Fruit fly (Drosophila melanogaster) whole organism, embryonic: ENCODE results near the gene aos.

Source experiments
- Aef1 ChIP-seq: fragments of 200-800 bp; sonication (Bioruptor generic); IDR thresholded peaks from 3 replicates; pipeline ENCODE4 v1.3.6; 2022; ENCODE audit warnings: missing biosample characterization, missing genetic modification characterization
- Bgb ChIP-seq: fragments of 200-800 bp; sonication (Bioruptor generic); IDR thresholded peaks from 2 replicates; pipeline ENCODE4 v1.3.6; 2022; ENCODE audit warnings: missing biosample characterization, missing genetic modification characterization; ENCODE audit not compliant: partially characterized antibody
- C15 ChIP-seq: fragments of 200-800 bp; sonication (Bioruptor generic); IDR thresholded peaks from 3 replicates; pipeline ENCODE4 v1.3.6; 2022; ENCODE audit warnings: missing biosample characterization, missing genetic modification characterization
- CG10147 ChIP-seq: fragments of 200-800 bp; sonication (Bioruptor generic); optimal IDR thresholded peaks from 2 replicates; lab custom pipeline; 2019; ENCODE audit warnings: missing biosample characterization, mild to moderate bottlenecking, missing genetic modification characterization, moderate library complexity
- CG10267 ChIP-seq: fragments of 200-800 bp; sonication (Bioruptor generic); optimal IDR thresholded peaks from 2 replicates; lab custom pipeline; 2018; ENCODE audit warnings: missing biosample characterization, mild to moderate bottlenecking, missing genetic modification characterization, moderate library complexity
- CG10462 ChIP-seq: fragments of 200-800 bp; sonication (Bioruptor generic); optimal IDR thresholded peaks from 2 replicates; lab custom pipeline; 2016; ENCODE audit warnings: missing biosample characterization, missing genetic modification characterization
- CG12104 ChIP-seq: fragments of 200-800 bp; sonication (Bioruptor generic); optimal IDR thresholded peaks from 3 replicates; lab custom pipeline; 2016; ENCODE audit warnings: missing biosample characterization, missing genetic modification characterization
- CG13296 ChIP-seq: fragments of 200-800 bp; sonication (Bioruptor generic); optimal IDR thresholded peaks from 3 replicates; lab custom pipeline; 2018; ENCODE audit warnings: missing biosample characterization, mild to moderate bottlenecking, missing genetic modification characterization
- CG14441 ChIP-seq: fragments of 200-800 bp; sonication (Bioruptor generic); IDR thresholded peaks from 2 replicates; pipeline ENCODE4 v1.3.6; 2022; ENCODE audit warnings: missing biosample characterization, missing genetic modification characterization
- CG15479 ChIP-seq: fragments of 200-800 bp; sonication (Bioruptor generic); optimal IDR thresholded peaks from 3 replicates; lab custom pipeline; 2019; ENCODE audit warnings: missing biosample characterization, mild to moderate bottlenecking, missing genetic modification characterization, moderate library complexity
- CG2129 ChIP-seq: fragments of 200-800 bp; sonication (Bioruptor generic); IDR thresholded peaks from 2 replicates; pipeline ENCODE4 v1.3.6; 2022; ENCODE audit warnings: missing biosample characterization, missing genetic modification characterization; ENCODE audit not compliant: partially characterized antibody
- CG31441 ChIP-seq: fragments of 200-800 bp; sonication (Bioruptor generic); IDR thresholded peaks from 2 replicates; pipeline ENCODE4 v1.3.6; 2022; ENCODE audit warnings: missing biosample characterization, missing genetic modification characterization
- CG4360 ChIP-seq: fragments of 200-800 bp; sonication (Bioruptor generic); IDR thresholded peaks from 2 replicates; pipeline ENCODE4 v1.3.6; 2022; ENCODE audit warnings: missing biosample characterization, missing genetic modification characterization
- CG4854 ChIP-seq: fragments of 200-800 bp; sonication (Bioruptor generic); optimal IDR thresholded peaks from 2 replicates; lab custom pipeline; 2016; ENCODE audit warnings: missing biosample characterization, missing genetic modification characterization, inconsistent platforms
- CG6689 ChIP-seq: fragments of 200-800 bp; sonication (Bioruptor generic); IDR thresholded peaks from 2 replicates; pipeline ENCODE4 v1.3.6; 2022; ENCODE audit warnings: missing biosample characterization, missing genetic modification characterization
- CG6854 ChIP-seq: fragments of 200-800 bp; sonication (Bioruptor generic); optimal IDR thresholded peaks from 3 replicates; lab custom pipeline; 2017; ENCODE audit warnings: missing biosample characterization, mild to moderate bottlenecking, missing genetic modification characterization
- CG9817 ChIP-seq: fragments of 200-800 bp; sonication (Bioruptor generic); optimal IDR thresholded peaks from 2 replicates; lab custom pipeline; 2018; ENCODE audit warnings: missing biosample characterization, mild to moderate bottlenecking, missing genetic modification characterization, moderate library complexity
- CG9876 ChIP-seq: fragments of 200-800 bp; sonication (Bioruptor generic); optimal IDR thresholded peaks from 2 replicates; lab custom pipeline; 2016; ENCODE audit warnings: missing biosample characterization, missing genetic modification characterization
- Dbx ChIP-seq: fragments of 200-800 bp; sonication (Bioruptor generic); IDR thresholded peaks from 3 replicates; pipeline ENCODE4 v1.3.6; 2022; ENCODE audit warnings: missing biosample characterization, missing genetic modification characterization
- Dll ChIP-seq: fragments of 200-800 bp; sonication (Bioruptor generic); IDR thresholded peaks from 4 replicates; pipeline ENCODE4 v1.3.6; 2022; ENCODE audit warnings: missing biosample characterization, missing genetic modification characterization; ENCODE audit not compliant: partially characterized antibody
- Dref ChIP-seq: fragments of 200-800 bp; sonication (Bioruptor generic); IDR thresholded peaks from 2 replicates; pipeline ENCODE4 v1.3.6; 2022; ENCODE audit warnings: missing biosample characterization, missing genetic modification characterization
- E2f1 ChIP-seq: fragments of 200-800 bp; sonication (Bioruptor generic); IDR thresholded peaks from 2 replicates; pipeline ENCODE4 v1.3.6; 2022; ENCODE audit warnings: missing biosample characterization, missing genetic modification characterization
- Eip74EF ChIP-seq, 2 experiments: fragments of 200-800 bp in 1 of 2; fragments of >200 bp in 1 of 2; sonication (Bioruptor generic) in 1 of 2; optimal IDR thresholded peaks; 2 replicates each; lab custom pipeline; 2017 to 2019; ENCODE audit warnings: missing biosample characterization in 2 of 2, missing genetic modification characterization in 2 of 2, mild to moderate bottlenecking in 1 of 2, moderate library complexity in 1 of 2
- H15 ChIP-seq: fragments of 200-800 bp; sonication (Bioruptor generic); IDR thresholded peaks from 3 replicates; pipeline ENCODE4 v1.3.6; 2022; ENCODE audit warnings: missing biosample characterization, missing genetic modification characterization
- Hmr ChIP-seq: fragments of 200-800 bp; sonication (Bioruptor generic); optimal IDR thresholded peaks from 3 replicates; lab custom pipeline; 2017; ENCODE audit warnings: mild to moderate bottlenecking, missing biosample characterization, missing genetic modification reagents, missing genetic modification characterization
- Hmx ChIP-seq: fragments of 200-800 bp; sonication (Bioruptor generic); optimal IDR thresholded peaks from 2 replicates; lab custom pipeline; 2016; ENCODE audit warnings: missing biosample characterization, missing genetic modification characterization
- Ravus ChIP-seq: fragments of 200-800 bp; sonication (Bioruptor generic); IDR thresholded peaks from 2 replicates; pipeline ENCODE4 v1.3.6; 2022; ENCODE audit warnings: missing biosample characterization, missing genetic modification characterization
- YL-1 ChIP-seq: fragments of 200-800 bp; sonication (Bioruptor generic); optimal IDR thresholded peaks from 3 replicates; lab custom pipeline; 2017; ENCODE audit warnings: missing biosample characterization, mild to moderate bottlenecking, missing genetic modification characterization
- ase ChIP-seq: fragments of 200-800 bp; sonication (Bioruptor generic); IDR thresholded peaks from 3 replicates; pipeline ENCODE4 v1.3.6; 2022; ENCODE audit warnings: missing biosample characterization, missing genetic modification characterization
- ash1 ChIP-seq: fragments of 200-800 bp; sonication (Bioruptor generic); optimal IDR thresholded peaks from 2 replicates; lab custom pipeline; 2018; ENCODE audit warnings: missing biosample characterization, mild to moderate bottlenecking, missing genetic modification characterization
- caup ChIP-seq: fragments of 200-800 bp; sonication (Bioruptor generic); optimal IDR thresholded peaks from 3 replicates; lab custom pipeline; 2017; ENCODE audit warnings: missing biosample characterization, mild to moderate bottlenecking, missing genetic modification characterization, moderate library complexity; ENCODE audit not compliant: severe bottlenecking
- dan ChIP-seq: fragments of 200-800 bp; sonication (Bioruptor generic); IDR thresholded peaks from 2 replicates; pipeline ENCODE4 v1.3.6; 2022; ENCODE audit warnings: missing biosample characterization, missing genetic modification characterization
- dm ChIP-seq: fragments of 200-800 bp; sonication (Bioruptor generic); optimal IDR thresholded peaks from 3 replicates; lab custom pipeline; 2016; ENCODE audit warnings: missing biosample characterization, missing genetic modification characterization
- dmrt99B ChIP-seq: fragments of 200-800 bp; sonication (Bioruptor generic); optimal IDR thresholded peaks from 2 replicates; lab custom pipeline; 2018; ENCODE audit warnings: missing biosample characterization, mild to moderate bottlenecking, missing genetic modification characterization, moderate library complexity
- gce ChIP-seq: fragments of 200-800 bp; sonication (Bioruptor generic); IDR thresholded peaks from 3 replicates; pipeline ENCODE4 v1.3.6; 2022; ENCODE audit warnings: missing biosample characterization, missing genetic modification characterization
- gcm2 ChIP-seq: fragments of 200-800 bp; sonication (Bioruptor generic); optimal IDR thresholded peaks from 2 replicates; lab custom pipeline; 2016; ENCODE audit warnings: missing biosample characterization, missing genetic modification characterization
- insv ChIP-seq, 2 experiments: fragments of 200-800 bp; sonication (Bioruptor generic); optimal IDR thresholded peaks; 3 replicates each; lab custom pipeline; 2016 to 2018; ENCODE audit warnings: missing biosample characterization in 2 of 2, missing genetic modification characterization in 2 of 2
- inv ChIP-seq: fragments of 200-800 bp; sonication (Bioruptor generic); IDR thresholded peaks from 2 replicates; pipeline ENCODE4 v1.3.6; 2022; ENCODE audit warnings: missing biosample characterization, missing genetic modification characterization; ENCODE audit not compliant: partially characterized antibody
- mirr ChIP-seq: fragments of 200-800 bp; sonication (Bioruptor generic); optimal IDR thresholded peaks from 3 replicates; lab custom pipeline; 2018; ENCODE audit warnings: missing biosample characterization, mild to moderate bottlenecking, missing genetic modification characterization
- phol ChIP-seq: fragments of 200-800 bp; sonication (Bioruptor generic); optimal IDR thresholded peaks from 3 replicates; lab custom pipeline; 2018; ENCODE audit warnings: missing biosample characterization, mild to moderate bottlenecking, missing genetic modification characterization, moderate library complexity
- pzg ChIP-seq: fragments of 200-800 bp; sonication (Bioruptor generic); optimal IDR thresholded peaks from 3 replicates; lab custom pipeline; 2018; ENCODE audit warnings: missing biosample characterization, mild to moderate bottlenecking, missing genetic modification characterization, moderate library complexity
- sim ChIP-seq: fragments of 200-800 bp; sonication (Bioruptor generic); IDR thresholded peaks from 2 replicates; pipeline ENCODE4 v1.3.6; 2022; ENCODE audit warnings: missing biosample characterization, missing genetic modification characterization
- ssp ChIP-seq: fragments of 200-800 bp; sonication (Bioruptor generic); IDR thresholded peaks from 2 replicates; pipeline ENCODE4 v1.3.6; 2022; ENCODE audit warnings: missing biosample characterization, missing genetic modification characterization
- tll ChIP-seq, 2 experiments: fragments of 200-800 bp in 1 of 2; fragments of >200 bp in 1 of 2; sonication (Bioruptor generic) in 1 of 2; optimal IDR thresholded peaks; 2 replicates each; lab custom pipeline; 2017 to 2019; ENCODE audit warnings: missing biosample characterization in 2 of 2, missing genetic modification characterization in 2 of 2, mild to moderate bottlenecking in 1 of 2, moderate library complexity in 1 of 2
- unc-4 ChIP-seq: fragments of 200-800 bp; sonication (Bioruptor generic); IDR thresholded peaks from 2 replicates; pipeline ENCODE4 v1.3.6; 2022; ENCODE audit warnings: missing biosample characterization, missing genetic modification characterization; ENCODE audit not compliant: partially characterized antibody
- vfl ChIP-seq: fragments of 200-800 bp; sonication (Bioruptor generic); optimal IDR thresholded peaks from 2 replicates; lab custom pipeline; 2016; ENCODE audit warnings: missing biosample characterization, missing genetic modification characterization
- zen ChIP-seq: fragments of 200-800 bp; sonication (Bioruptor generic); optimal IDR thresholded peaks from 3 replicates; lab custom pipeline; 2018; ENCODE audit warnings: missing biosample characterization, mild to moderate bottlenecking, missing genetic modification characterization, moderate library complexity

Gene aos

dm6 chr3L:16486502-16486901 is 3.1 kb upstream of the aos start (continued):
- peak in 1 of 2 experiments; percentile 74 for TF ChIP-seq Eip74EF (GFP tag; optimal IDR thresholded peaks at IDR 0.05; lab: Kevin White, UChicago)
- TF ChIP-seq H15: peak; percentile 65; the same call in 2 of the 3 replicates
- peak; percentile 73 for TF ChIP-seq CG14441
- peak; percentile 61 for TF ChIP-seq CG6689
- 0 out of 2 replicates have a peak, but pooled peaks have one; percentile 24 for TF ChIP-seq sim
- no peak for TF ChIP-seq dm (GFP tag; lab: Kevin White, UChicago)
- TF ChIP-seq C15 (GFP tag; lab: Robert Waterston, UW): no peak
- TF ChIP-seq E2f1 (GFP tag; lab: Robert Waterston, UW): peak; percentile 58
- no peak for TF ChIP-seq YL-1
- peak; percentile 44 for TF ChIP-seq dmrt99B (tag; lab: Kevin White, UChicago)
- no peak for TF ChIP-seq CG4854 (GFP tag; lab: Kevin White, UChicago)
- TF ChIP-seq CG10462 (GFP tag; lab: Kevin White, UChicago): no peak
- TF ChIP-seq CG2129 (GFP tag; lab: Robert Waterston, UW): no peak
- TF ChIP-seq ase (GFP tag; lab: Robert Waterston, UW): peak; percentile 80
- TF ChIP-seq CG9876 (GFP tag; lab: Kevin White, UChicago): no peak
- peak; percentile 77 for TF ChIP-seq gce (GFP tag; lab: Robert Waterston, UW)
- TF ChIP-seq CG10267: no peak
- TF ChIP-seq CG31441 (GFP tag; lab: Robert Waterston, UW): peak; percentile 51

- TF ChIP-seq gcm2 (GFP tag; lab: Kevin White, UChicago) (no peak), CG13296 (no peak), Dbx (no peak), phol (tag; lab: Kevin White, UChicago) (no peak), pzg (GFP tag; lab: Kevin White, UChicago) (no peak), insv (GFP tag; optimal IDR thresholded peaks at IDR 0.05; lab: Kevin White, UChicago) (peak; percentile 6 to 93), Hmx (GFP tag; lab: Kevin White, UChicago) (no peak), dan (no peak), inv (GFP tag; lab: Robert Waterston, UW) (no peak), ash1 (GFP tag; lab: Kevin White, UChicago) (no peak), Aef1 (GFP tag; lab: Robert Waterston, UW) (no peak), Hmr (GFP tag; lab: Kevin White, UChicago) (no peak), CG6854 (GFP tag; lab: Kevin White, UChicago) (no peak), CG15479 (GFP tag; lab: Kevin White, UChicago) (peak; percentile 8), ssp (GFP tag; lab: Robert Waterston, UW) (no peak), unc-4 (no peak), caup (GFP tag; lab: Kevin White, UChicago) (no peak), CG4360 (GFP tag; lab: Robert Waterston, UW) (peak; percentile 81), tll (GFP tag; optimal IDR thresholded peaks at IDR 0.05; lab: Kevin White, UChicago) (peak in 1 of 2 experiments; percentile 56), Ravus (GFP tag; lab: Robert Waterston, UW) (no peak), Dref (GFP tag; lab: Robert Waterston, UW) (no peak), zen (peak; percentile 64), CG12104 (no peak), Dll (GFP tag; lab: Robert Waterston, UW) (no peak), mirr (GFP tag; lab: Kevin White, UChicago) (no peak), Bgb (no peak), CG10147 (GFP tag; lab: Kevin White, UChicago) (no peak), vfl (GFP tag; lab: Kevin White, UChicago) (no peak), gce (GFP tag; lab: Robert Waterston, UW) (no peak), CG9817 (tag; lab: Kevin White, UChicago) (no peak)
- TF ChIP-seq, all 482 proteins: peak for 5
Observed at dm6 chr3L:16484739-16485524, 1.5 kb upstream of the aos start.
